Worm (Caenorhabditis elegans) whole organism, young adult: ENCODE results near the gene cutl-11.
A peak's percentile ranks its signal among the peaks of the same experiment; 100 is the strongest.
"Not testable (repeated sequence)": the region's sequence is repeated elsewhere in the genome, so short reads cannot be mapped to it uniquely, and the experiment has no call there.

Source experiments
- B0035.1 ChIP-seq: sonication (generic microtip); optimal IDR thresholded peaks from 2 replicates; lab custom pipeline; 2016; ENCODE audit warnings: missing genetic modification characterization, mild to moderate bottlenecking, missing compliant biosample characterization, missing genotype, missing genetic modification reagents
- B0261.1 ChIP-seq: sonication (generic microtip); optimal IDR thresholded peaks from 2 replicates; lab custom pipeline; 2016; ENCODE audit warnings: mild to moderate bottlenecking, missing genetic modification characterization, moderate library complexity, missing compliant biosample characterization
- B0336.3 ChIP-seq: fragments of 200-800 bp; sonication (Bioruptor generic); IDR thresholded peaks from 2 replicates; pipeline ENCODE4 v1.3.6; 2022; ENCODE audit warnings: missing genetic modification characterization, missing compliant biosample characterization
- F10E7.11 ChIP-seq: sonication (generic microtip); optimal IDR thresholded peaks from 2 replicates; lab custom pipeline; 2017; ENCODE audit warnings: mild to moderate bottlenecking, missing genetic modification characterization, moderate library complexity, missing compliant biosample characterization
- F52B5.7 ChIP-seq: sonication (generic microtip); optimal IDR thresholded peaks from 2 replicates; lab custom pipeline; 2016; ENCODE audit warnings: mild to moderate bottlenecking, missing genetic modification characterization, missing compliant biosample characterization
- K11D2.4 ChIP-seq: fragments of 200-800 bp; sonication (Bioruptor generic); IDR thresholded peaks from 2 replicates; pipeline ENCODE4 v1.3.6; 2022; ENCODE audit warnings: missing genetic modification reagents, missing genetic modification characterization, missing compliant biosample characterization
- K12H6.12 ChIP-seq: fragments of 200-800 bp; sonication (Bioruptor generic); optimal IDR thresholded peaks from 2 replicates; lab custom pipeline; 2018; ENCODE audit warnings: mild to moderate bottlenecking, missing genetic modification characterization, missing compliant biosample characterization
- akir-1 ChIP-seq: fragments of 200-800 bp; sonication (Bioruptor generic); optimal IDR thresholded peaks from 2 replicates; lab custom pipeline; 2018; ENCODE audit warnings: mild to moderate bottlenecking, missing genetic modification characterization, moderate library complexity, missing compliant biosample characterization
- atf-7 ChIP-seq: sonication (generic microtip); optimal IDR thresholded peaks from 2 replicates; lab custom pipeline; 2017; ENCODE audit warnings: mild to moderate bottlenecking, missing genetic modification characterization, missing compliant biosample characterization
- athp-1 ChIP-seq: sonication (generic microtip); optimal IDR thresholded peaks from 2 replicates; lab custom pipeline; 2017; ENCODE audit warnings: mild to moderate bottlenecking, missing genetic modification characterization, missing compliant biosample characterization
- attf-5 ChIP-seq: fragments of 200-800 bp; sonication (Bioruptor generic); optimal IDR thresholded peaks from 2 replicates; lab custom pipeline; 2018; ENCODE audit warnings: mild to moderate bottlenecking, missing genetic modification characterization, missing compliant biosample characterization
- cebp-1 ChIP-seq, 2 experiments: fragments of 200-800 bp in 1 of 2; sonication (Bioruptor generic) in 1 of 2; sonication (generic microtip) in 1 of 2; IDR thresholded peaks in 1 of 2; optimal IDR thresholded peaks in 1 of 2; 2 replicates each; pipeline versions ENCODE4 v1.3.6 to Lab custom; 2017 to 2022; ENCODE audit warnings: missing compliant biosample characterization in 2 of 2, missing genetic modification characterization in 2 of 2, mild to moderate bottlenecking in 1 of 2, missing genetic modification reagents in 1 of 2, moderate library complexity in 1 of 2
- ceh-27 ChIP-seq: fragments of 200-800 bp; sonication (Bioruptor generic); optimal IDR thresholded peaks from 2 replicates; lab custom pipeline; 2018; ENCODE audit warnings: mild to moderate bottlenecking, missing genetic modification characterization, moderate library complexity, missing compliant biosample characterization
- ceh-40 ChIP-seq: fragments of 200-800 bp; sonication (Bioruptor generic); IDR thresholded peaks from 2 replicates; pipeline ENCODE4 v1.3.6; 2022; ENCODE audit warnings: missing genetic modification characterization, missing compliant biosample characterization
- chd-7 ChIP-seq: sonication (generic microtip); optimal IDR thresholded peaks from 2 replicates; lab custom pipeline; 2016; ENCODE audit warnings: mild to moderate bottlenecking, missing genetic modification characterization, moderate library complexity, missing compliant biosample characterization
- dox-1 ChIP-seq: fragments of 200-800 bp; sonication (Bioruptor generic); IDR thresholded peaks from 2 replicates; pipeline ENCODE4 v1.3.6; 2022; ENCODE audit warnings: missing genetic modification reagents, missing genetic modification characterization, missing compliant biosample characterization
- egl-44 ChIP-seq: fragments of 200-800 bp; sonication (Bioruptor generic); IDR thresholded peaks from 2 replicates; pipeline ENCODE4 v1.3.6; 2022; ENCODE audit warnings: missing genetic modification reagents, missing genetic modification characterization, missing compliant biosample characterization
- egrh-3 ChIP-seq: fragments of 200-800 bp; sonication (Bioruptor generic); IDR thresholded peaks from 2 replicates; pipeline ENCODE4 v1.3.6; 2022; ENCODE audit warnings: missing genetic modification reagents, missing genetic modification characterization, missing compliant biosample characterization
- fkh-3 ChIP-seq: sonication (generic microtip); optimal IDR thresholded peaks from 2 replicates; lab custom pipeline; 2016; ENCODE audit warnings: mild to moderate bottlenecking, missing genetic modification characterization, missing compliant biosample characterization
- gei-17 ChIP-seq: fragments of 200-800 bp; sonication (Bioruptor generic); optimal IDR thresholded peaks from 2 replicates; lab custom pipeline; 2018; ENCODE audit warnings: mild to moderate bottlenecking, missing genetic modification characterization, missing compliant biosample characterization
- him-1 ChIP-seq: sonication (generic microtip); optimal IDR thresholded peaks from 2 replicates; lab custom pipeline; 2016; ENCODE audit warnings: missing genotype, missing genetic modification reagents, missing genetic modification characterization, missing compliant biosample characterization
- hmg-1.2 ChIP-seq: fragments of 200-800 bp; sonication (Bioruptor generic); IDR thresholded peaks from 2 replicates; pipeline ENCODE4 v1.3.6; 2022; ENCODE audit warnings: missing genetic modification reagents, missing genetic modification characterization, missing compliant biosample characterization
- let-607 ChIP-seq, 2 experiments: fragments of 200-800 bp in 1 of 2; sonication (Bioruptor generic) in 1 of 2; sonication (generic microtip) in 1 of 2; optimal IDR thresholded peaks; 2 replicates each; lab custom pipeline; 2016 to 2018; ENCODE audit warnings: mild to moderate bottlenecking in 2 of 2, missing compliant biosample characterization in 2 of 2, missing genetic modification characterization in 2 of 2, moderate library complexity in 2 of 2, missing genotype in 1 of 2
- lin-40 ChIP-seq: sonication (generic microtip); optimal IDR thresholded peaks from 2 replicates; lab custom pipeline; 2016; ENCODE audit warnings: missing genetic modification characterization, mild to moderate bottlenecking, missing compliant biosample characterization, missing genotype, missing genetic modification reagents
- lir-1 ChIP-seq: fragments of 200-800 bp; sonication (Bioruptor generic); conservative IDR thresholded peaks from 2 replicates; pipeline ENCODE4 v1.3.6; 2022; ENCODE audit warnings: missing genetic modification reagents, missing genetic modification characterization, missing compliant biosample characterization
- mcd-1 ChIP-seq: fragments of 200-800 bp; sonication (Bioruptor generic); IDR thresholded peaks from 2 replicates; pipeline ENCODE4 v1.3.6; 2022; ENCODE audit warnings: missing genetic modification reagents, missing genetic modification characterization, missing compliant biosample characterization
- repo-1 ChIP-seq: sonication (generic microtip); optimal IDR thresholded peaks from 2 replicates; lab custom pipeline; 2017; ENCODE audit warnings: mild to moderate bottlenecking, missing genetic modification characterization, missing compliant biosample characterization
- snpc-4 ChIP-seq, 5 experiments: fragments of 150-350 bp in 1 of 5; sonication (generic microtip) in 4 of 5; optimal IDR thresholded peaks; 2 replicates each; lab custom pipeline; 2014 to 2018; ENCODE audit warnings: missing genetic modification characterization in 5 of 5, missing biosample characterization in 3 of 5, antibody characterized with exemption in 2 of 5, mild to moderate bottlenecking in 2 of 5, missing compliant biosample characterization in 2 of 5, missing genotype in 2 of 5, moderate library complexity in 2 of 5, missing genetic modification reagents in 1 of 5
- somi-1 ChIP-seq: fragments of 200-800 bp; sonication (Bioruptor generic); optimal IDR thresholded peaks from 2 replicates; lab custom pipeline; 2018; ENCODE audit warnings: mild to moderate bottlenecking, missing genetic modification characterization, missing compliant biosample characterization
- tbp1 ChIP-seq: fragments of 200-800 bp; sonication (Bioruptor generic); optimal IDR thresholded peaks from 2 replicates; lab custom pipeline; 2018; ENCODE audit warnings: mild to moderate bottlenecking, missing genetic modification characterization, missing compliant biosample characterization
- tlf-1 ChIP-seq: fragments of 200-800 bp; sonication (Bioruptor generic); optimal IDR thresholded peaks from 2 replicates; lab custom pipeline; 2018; ENCODE audit warnings: mild to moderate bottlenecking, missing genetic modification characterization, missing compliant biosample characterization
- zfh-2 ChIP-seq: fragments of 200-800 bp; sonication (Bioruptor generic); conservative IDR thresholded peaks from 2 replicates; pipeline ENCODE4 v1.3.6; 2022; ENCODE audit warnings: missing genetic modification reagents, missing genetic modification characterization, missing compliant biosample characterization
- ztf-18 ChIP-seq: sonication (generic microtip); optimal IDR thresholded peaks from 2 replicates; lab custom pipeline; 2016; ENCODE audit warnings: missing genotype, mild to moderate bottlenecking, missing genetic modification characterization, missing compliant biosample characterization
- ztf-26 ChIP-seq: sonication (generic microtip); optimal IDR thresholded peaks from 2 replicates; lab custom pipeline; 2017; ENCODE audit warnings: missing genetic modification characterization, missing compliant biosample characterization
- ztf-3 ChIP-seq: fragments of 200-800 bp; sonication (Bioruptor generic); optimal IDR thresholded peaks from 2 replicates; lab custom pipeline; 2018; ENCODE audit warnings: mild to moderate bottlenecking, missing genetic modification characterization, missing compliant biosample characterization
- ztf-6 ChIP-seq: fragments of 200-800 bp; sonication (Bioruptor generic); IDR thresholded peaks from 2 replicates; pipeline ENCODE4 v1.3.6; 2022; ENCODE audit warnings: missing genetic modification reagents, missing genetic modification characterization, missing compliant biosample characterization

The cutl-11 gene

ce11 chrX:11645517-11645916 is 5.1 kb downstream of the cutl-11 start (continued):
- TF ChIP-seq ceh-40 (GFP tag; lab: Robert Waterston, UW) (0 out of 2 replicates have a peak, but pooled peaks have one; percentile 24), ztf-6 (GFP tag; lab: Robert Waterston, UW) (no peak), him-1 (peak; percentile 82)

ce11 chrX:11643767-11644235 is 6.8 kb downstream of the cutl-11 start, which contains the start of gene sto-4:
Gene sto-4, plus strand, starts transcription at chrX:11644126.
- TF ChIP-seq ztf-18 (peak; percentile 24), atf-7 (tag; lab: Kevin White, UChicago) (peak; percentile 54), dox-1 (peak; percentile 85; the same call in 1 of the 2 replicates), repo-1 (tag; lab: Kevin White, UChicago) (peak; percentile 64), zfh-2 (peak; percentile 84), K11D2.4 (peak; percentile 53; the same call in 1 of the 2 replicates), snpc-4 (tag; optimal IDR thresholded peaks at IDR 0.05; lab: Kevin White, UChicago) (peak in 2 of 4 experiments; percentile 19 to 36), gei-17 (GFP tag; lab: Kevin White, UChicago) (peak; percentile 56), F10E7.11 (tag; lab: Kevin White, UChicago) (peak; percentile 64), K12H6.12 (peak; percentile 98), tlf-1 (GFP tag; lab: Kevin White, UChicago) (peak; percentile 57), tbp1 (GFP tag; lab: Kevin White, UChicago) (peak; percentile 64), athp-1 (peak; percentile 63), mcd-1 (peak; percentile 37; the same call in 1 of the 2 replicates), B0336.3 (GFP tag; lab: Robert Waterston, UW) (peak; percentile 74), chd-7 (tag; lab: Kevin White, UChicago) (peak; percentile 96), hmg-1.2 (GFP tag; lab: Robert Waterston, UW) (peak; percentile 71), egrh-3 (GFP tag; lab: Robert Waterston, UW) (peak; percentile 89), ztf-26 (peak; percentile 91), fkh-3 (peak; percentile 34), somi-1 (peak; percentile 90), cebp-1 (tag; optimal IDR thresholded peaks at IDR 0.05; lab: Kevin White, UChicago) (peak; percentile 86), ceh-27 (GFP tag; lab: Kevin White, UChicago) (peak; percentile 96), lin-40 (tag; lab: Kevin White, UChicago) (peak; percentile 77), B0261.1 (peak; percentile 29), B0035.1 (tag; lab: Kevin White, UChicago) (peak; percentile 20), egl-44 (GFP tag; lab: Robert Waterston, UW) (0 out of 2 replicates have a peak, but pooled peaks have one; percentile 50), attf-5 (peak; percentile 67), ztf-3 (GFP tag; lab: Kevin White, UChicago) (peak; percentile 100), let-607 (tag; optimal IDR thresholded peaks at IDR 0.05; lab: Kevin White, UChicago) (peak in 1 of 2 experiments; percentile 61), akir-1 (GFP tag; lab: Kevin White, UChicago) (peak; percentile 56), lir-1 (GFP tag; lab: Robert Waterston, UW) (peak; percentile 97), F52B5.7 (tag; lab: Kevin White, UChicago) (peak; percentile 60)
- TF ChIP-seq snpc-4 (GFP tag; optimal IDR thresholded peaks at IDR 0.05; lab: Kevin White, UChicago); cebp-1 (GFP tag; IDR thresholded peaks at IDR 0.05; lab: Robert Waterston, UW): not testable (repeated sequence)
